Fruit fly (Drosophila melanogaster): ENCODE results near the gene KrT95D.

The KrT95D gene

dm6 chr3R:23986479-23986930, 45.1 kb downstream of the KrT95D start, which contains the start of the genes CG13603 and CG5902 (continued):
- TF ChIP-seq CG8359 (GFP tag; optimal IDR thresholded peaks at IDR 0.05; ENCODE audit: borderline replicate concordance) (no peak), esg (GFP tag; conservative IDR thresholded peaks at IDR 0.05) (no peak; the same call in 1 of the 2 replicates), CG2120 (GFP tag; optimal IDR thresholded peaks at IDR 0.05) (peak; percentile 72), E2f2 (GFP tag; IDR thresholded peaks at IDR 0.05) (peak; percentile 25; the same call in 1 of the 2 replicates), CG9727 (GFP tag; optimal IDR thresholded peaks at IDR 0.05) (peak; percentile 34), Oaz (GFP tag; IDR thresholded peaks at IDR 0.05) (no peak), repo (GFP tag; optimal IDR thresholded peaks at IDR 0.05) (peak; percentile 67), Ravus (GFP tag; IDR thresholded peaks at IDR 0.05) (no peak), CG6689 (GFP tag; IDR thresholded peaks at IDR 0.05) (no peak), Max (GFP tag; optimal IDR thresholded peaks at IDR 0.05) (no peak), NfI (GFP tag; optimal IDR thresholded peaks at IDR 0.05) (no peak), Nf-YC (tag; optimal IDR thresholded peaks at IDR 0.05) (no peak), ato (GFP tag; IDR thresholded peaks at IDR 0.05; ENCODE audit: partially characterized antibody) (0 out of 2 replicates have a peak, but pooled peaks have one; percentile 47), CG13287 (GFP tag; IDR thresholded peaks at IDR 0.05; ENCODE audit: partially characterized antibody) (peak; percentile 85), Doc3 (GFP tag; IDR thresholded peaks at IDR 0.05; ENCODE audit: partially characterized antibody) (peak; percentile 66), CG34376 (GFP tag; optimal IDR thresholded peaks at IDR 0.05) (no peak), sc (optimal IDR thresholded peaks at IDR 0.05) (no peak), sc (GFP tag; optimal IDR thresholded peaks at IDR 0.05) (no peak), nmo (GFP tag; optimal IDR thresholded peaks at IDR 0.05) (peak; percentile 82), bcd (GFP tag; optimal IDR thresholded peaks at IDR 0.05) (no peak), Pdp1 (GFP tag; optimal IDR thresholded peaks at IDR 0.05) (peak in 1 of 2 experiments; percentile 39), Opbp (GFP tag; IDR thresholded peaks at IDR 0.05; ENCODE audit: partially characterized antibody) (peak; percentile 88), CG5245 (GFP tag; optimal IDR thresholded peaks at IDR 0.05) (peak; percentile 26), Dad (GFP tag; optimal IDR thresholded peaks at IDR 0.05) (peak; percentile 40), Fer1 (GFP tag; optimal IDR thresholded peaks at IDR 0.05) (no peak), CG17829 (tag; optimal IDR thresholded peaks at IDR 0.05) (peak; percentile 38), Tbp (GFP tag; optimal IDR thresholded peaks at IDR 0.05) (no peak), CG6254 (GFP tag; optimal IDR thresholded peaks at IDR 0.05) (peak; percentile 47), CG14667 (GFP tag; IDR thresholded peaks at IDR 0.05) (no peak), Doc2 (GFP tag; IDR thresholded peaks at IDR 0.05) (no peak), Elba2 (GFP tag; optimal IDR thresholded peaks at IDR 0.05) (peak; percentile 53), grn (GFP tag; optimal IDR thresholded peaks at IDR 0.05) (no peak), p53 (GFP tag; optimal IDR thresholded peaks at IDR 0.05) (no peak), slou (GFP tag; optimal IDR thresholded peaks at IDR 0.05) (no peak), unc-4 (GFP tag; IDR thresholded peaks at IDR 0.05; ENCODE audit: partially characterized antibody) (peak; percentile 65), jing (GFP tag; optimal IDR thresholded peaks at IDR 0.05) (no peak), danr (GFP tag; IDR thresholded peaks at IDR 0.05) (no peak), CG12155 (GFP tag; optimal IDR thresholded peaks at IDR 0.05) (peak; percentile 58), CG7786 (GFP tag; optimal IDR thresholded peaks at IDR 0.05) (peak; percentile 48), Scr (GFP tag; IDR thresholded peaks at IDR 0.05; ENCODE audit: partially characterized antibody) (peak; percentile 82), CG11093 (GFP tag; IDR thresholded peaks at IDR 0.05) (no peak), sens (GFP tag) (no peak), CG11398 (GFP tag; optimal IDR thresholded peaks at IDR 0.05) (peak; percentile 59), zen2 (GFP tag; IDR thresholded peaks at IDR 0.05; ENCODE audit: partially characterized antibody) (peak; percentile 77), abd-A (tag; optimal IDR thresholded peaks at IDR 0.05) (no peak), CG17912 (GFP tag; optimal IDR thresholded peaks at IDR 0.05) (no peak), lmd (GFP tag; IDR thresholded peaks at IDR 0.05) (peak; percentile 27), Xrp1 (GFP tag; IDR thresholded peaks at IDR 0.05) (peak; percentile 28; the same call in 1 of the 2 replicates), CG32532 (GFP tag; IDR thresholded peaks at IDR 0.05) (0 out of 2 replicates have a peak, but pooled peaks have one; percentile 11), gcm (GFP tag; optimal IDR thresholded peaks at IDR 0.05) (peak; percentile 36), CG10462 (GFP tag; optimal IDR thresholded peaks at IDR 0.05) (no peak)

Measured in whole organism, embryonic.